Fruit fly (Drosophila melanogaster) Kc167 (cell line): ENCODE results near the gene Nufip.

ENCODE experiments used
- Myc ChIP-seq: fragments of >200 bp; optimal IDR thresholded peaks from 2 replicates; lab custom pipeline; 2017; ENCODE audit warnings: missing external identifiers
- Sin3A ChIP-seq: fragments of >200 bp; optimal IDR thresholded peaks from 2 replicates; lab custom pipeline; 2018; ENCODE audit warnings: missing external identifiers
- h ChIP-seq: fragments of >200 bp; optimal IDR thresholded peaks from 3 replicates; lab custom pipeline; 2018; ENCODE audit warnings: missing external identifiers
- insv ChIP-seq: fragments of >200 bp; optimal IDR thresholded peaks from 3 replicates; lab custom pipeline; 2018; ENCODE audit warnings: missing external identifiers
- psq ChIP-seq: fragments of >200 bp; optimal IDR thresholded peaks from 2 replicates; lab custom pipeline; 2017; ENCODE audit warnings: missing external identifiers
- ttk ChIP-seq: sonication (Bioruptor generic); optimal IDR thresholded peaks from 2 replicates; lab custom pipeline; 2017; ENCODE audit warnings: missing external identifiers

Nufip gene

DNA sequence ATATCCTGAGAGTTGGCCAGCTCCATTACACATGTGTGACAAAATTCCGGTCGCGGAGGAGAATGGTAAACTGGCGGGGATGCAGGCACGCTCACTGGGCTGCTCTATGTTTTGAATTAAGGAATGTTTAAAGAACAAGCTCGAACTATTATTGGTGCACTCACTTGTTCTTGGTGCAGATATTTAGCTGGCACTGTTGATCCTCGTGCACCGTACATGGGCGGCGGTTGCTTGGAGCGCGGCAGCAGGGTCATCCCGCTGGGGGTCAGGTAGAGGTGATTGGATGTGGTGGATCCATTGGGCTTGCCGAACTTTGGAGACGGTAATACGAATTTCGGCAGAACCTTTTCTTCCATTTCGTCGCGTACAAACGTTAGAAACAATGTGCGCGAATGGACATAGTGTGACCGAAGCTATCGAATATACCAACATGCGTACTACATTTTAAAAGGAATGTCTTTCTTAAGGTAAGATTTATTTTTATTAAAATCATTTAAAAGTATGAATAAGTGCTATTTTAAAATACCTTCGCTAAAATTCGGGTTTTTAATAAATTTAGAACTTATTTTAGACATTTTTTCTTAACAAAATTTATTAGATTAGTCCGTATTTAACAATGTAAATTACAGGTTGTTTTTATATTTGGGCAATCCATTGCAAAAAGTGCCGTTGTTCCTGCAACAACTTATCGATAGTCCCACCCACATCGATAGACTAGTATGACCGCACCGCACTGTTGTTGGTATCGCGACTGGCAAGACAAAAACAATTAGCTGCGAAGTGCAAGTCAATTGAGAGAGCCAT is at the start of gene Nufip, which contains the start of gene Atg3:
Gene Nufip (minus strand): TSS at position 415 of the 804 bp plus-strand sequence.
Gene Atg3 (plus strand): TSS at position 735 of the 804 bp plus-strand sequence.
- no peak for TF ChIP-seq insv (lab: Kevin White, UChicago)
- no peak for TF ChIP-seq Sin3A (lab: Kevin White, UChicago)
- TF ChIP-seq psq, result no peak
- TF ChIP-seq Myc (lab: Kevin White, UChicago), result no peak
- TF ChIP-seq ttk (lab: Kevin White, UChicago), result no peak
- no peak for TF ChIP-seq h (lab: Kevin White, UChicago)

- TF ChIP-seq h (lab: Kevin White, UChicago) (no peak), psq (no peak), ttk (lab: Kevin White, UChicago) (no peak), Sin3A (lab: Kevin White, UChicago) (no peak)
Measured at dm6 chr3L:18796376-18796775, 48.2 kb upstream of the Nufip start.

dm6 chr3L:18795056-18795841 is 47.1 kb upstream of the Nufip start:
- TF ChIP-seq ttk (lab: Kevin White, UChicago) (no peak), psq (no peak), h (lab: Kevin White, UChicago) (no peak), insv (lab: Kevin White, UChicago) (no peak), Myc (lab: Kevin White, UChicago) (no peak), Sin3A (lab: Kevin White, UChicago) (no peak)

dm6 chr3L:18792834-18793233 is 44.7 kb upstream of the Nufip start:
- TF ChIP-seq Myc (lab: Kevin White, UChicago) (no peak), insv (lab: Kevin White, UChicago) (no peak), h (lab: Kevin White, UChicago) (no peak), psq (no peak), ttk (lab: Kevin White, UChicago) (no peak), Sin3A (lab: Kevin White, UChicago) (no peak)

- TF ChIP-seq psq (no peak), Sin3A (lab: Kevin White, UChicago) (no peak), insv (lab: Kevin White, UChicago) (no peak), Myc (lab: Kevin White, UChicago) (no peak), h (lab: Kevin White, UChicago) (no peak), ttk (lab: Kevin White, UChicago) (no peak)
Measured at dm6 chr3L:18792009-18792339, 43.8 kb upstream of the Nufip start.

dm6 chr3L:18791232-18792008 is 43.3 kb upstream of the Nufip start:
- no peak for TF ChIP-seq Myc (lab: Kevin White, UChicago)
- no peak for TF ChIP-seq ttk (lab: Kevin White, UChicago)
- TF ChIP-seq psq, result no peak
- TF ChIP-seq insv (lab: Kevin White, UChicago), result no peak
- no peak for TF ChIP-seq Sin3A (lab: Kevin White, UChicago)
- TF ChIP-seq h (lab: Kevin White, UChicago), result no peak

DNA sequence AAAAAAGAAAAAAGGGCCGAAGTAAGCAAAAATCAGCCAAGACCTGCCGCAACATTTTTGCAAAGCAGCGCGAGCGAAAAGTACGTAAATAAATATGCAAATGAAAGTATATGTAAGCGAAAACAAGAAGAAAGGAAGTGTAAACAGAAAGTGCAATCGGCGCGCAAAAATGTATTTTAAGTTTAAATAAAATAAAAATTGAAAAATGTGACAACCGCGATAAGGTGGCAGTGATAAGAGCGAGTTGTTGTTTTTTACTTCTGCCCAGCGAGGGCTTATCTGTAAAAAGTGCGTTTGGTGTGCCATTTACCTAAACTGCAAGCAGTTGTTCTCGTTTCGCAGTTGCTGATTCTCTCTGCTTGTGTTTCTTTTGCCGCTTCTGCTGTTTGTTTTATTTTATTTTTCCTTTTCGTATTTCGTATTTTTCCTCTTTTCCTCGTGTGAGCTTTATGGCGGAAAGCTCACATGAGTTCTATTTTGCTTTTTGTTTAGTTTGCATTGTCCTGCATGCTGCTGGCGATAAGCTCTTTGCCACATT is 42.5 kb upstream of the Nufip start:
- TF ChIP-seq Sin3A (lab: Kevin White, UChicago), result no peak
- no peak for TF ChIP-seq ttk (lab: Kevin White, UChicago)
- TF ChIP-seq Myc (lab: Kevin White, UChicago), result no peak
- TF ChIP-seq insv (lab: Kevin White, UChicago), result no peak
- TF ChIP-seq psq, result no peak
- TF ChIP-seq h (lab: Kevin White, UChicago), result no peak

- TF ChIP-seq h (lab: Kevin White, UChicago) (no peak), psq (no peak), Sin3A (lab: Kevin White, UChicago) (no peak)
Measured at dm6 chr3L:18789203-18790018, 41.2 kb upstream of the Nufip start.

dm6 chr3L:18787882-18788281 is 39.7 kb upstream of the Nufip start:
- TF ChIP-seq insv (lab: Kevin White, UChicago), result no peak
- TF ChIP-seq h (lab: Kevin White, UChicago), result no peak
- no peak for TF ChIP-seq Sin3A (lab: Kevin White, UChicago)
- no peak for TF ChIP-seq ttk (lab: Kevin White, UChicago)
- TF ChIP-seq Myc (lab: Kevin White, UChicago), result no peak
- TF ChIP-seq psq, result no peak

DNA sequence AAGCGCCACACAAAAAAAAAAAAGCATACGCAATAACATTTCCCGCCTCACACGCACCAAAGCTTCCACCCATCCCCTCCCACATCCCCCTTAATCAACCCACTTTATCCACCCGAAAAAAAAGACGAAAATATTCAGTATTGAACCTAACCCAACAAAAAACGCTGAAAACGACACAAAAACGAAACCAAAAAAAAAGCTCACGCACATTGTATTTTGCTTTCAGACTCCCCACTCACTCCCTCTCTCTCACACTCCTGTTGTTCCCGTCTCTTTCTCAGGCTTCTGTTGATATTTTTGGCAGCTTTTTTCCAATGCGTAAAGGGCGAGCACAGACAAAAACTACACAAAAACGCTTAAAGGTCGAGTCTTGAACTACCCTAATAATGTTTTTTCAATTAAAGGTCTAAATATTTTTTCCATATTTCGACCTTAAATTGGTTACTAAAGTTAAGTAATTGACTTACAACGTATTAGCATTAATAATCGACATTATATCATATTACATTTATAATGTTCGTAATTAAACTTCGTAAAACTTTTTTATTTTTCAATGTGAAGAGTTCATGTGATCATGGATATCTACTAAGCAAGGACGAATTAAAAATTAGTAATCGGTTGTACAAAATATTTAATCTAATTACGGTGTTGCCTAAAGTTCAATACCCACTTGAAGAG is 38.4 kb upstream of the Nufip start:
- no peak for TF ChIP-seq h (lab: Kevin White, UChicago)
- TF ChIP-seq Sin3A (lab: Kevin White, UChicago), result no peak
- TF ChIP-seq Myc (lab: Kevin White, UChicago), result no peak
